Worm (Caenorhabditis elegans) whole organism, young adult: ENCODE results near the gene trcs-2.
A peak's percentile ranks its signal among the peaks of the same experiment; 100 is the strongest.

Experiments used
- B0336.3 ChIP-seq: fragments of 200-800 bp; sonication (Bioruptor generic); IDR thresholded peaks from 2 replicates; pipeline ENCODE4 v1.3.6; 2022; ENCODE audit warnings: missing genetic modification characterization, missing compliant biosample characterization
- C06A6.2 ChIP-seq: fragments of 200-800 bp; sonication (Bioruptor generic); conservative IDR thresholded peaks from 2 replicates; pipeline ENCODE4 v1.3.6; 2022; ENCODE audit warnings: missing genetic modification characterization, missing compliant biosample characterization
- F52B5.7 ChIP-seq: sonication (generic microtip); optimal IDR thresholded peaks from 2 replicates; lab custom pipeline; 2016; ENCODE audit warnings: mild to moderate bottlenecking, missing genetic modification characterization, missing compliant biosample characterization
- F57A8.1 ChIP-seq: fragments of 200-800 bp; sonication (Bioruptor generic); optimal IDR thresholded peaks from 2 replicates; lab custom pipeline; 2018; ENCODE audit warnings: mild to moderate bottlenecking, missing genetic modification characterization, moderate library complexity, missing compliant biosample characterization
- T26A5.8 ChIP-seq: sonication (generic microtip); optimal IDR thresholded peaks from 2 replicates; lab custom pipeline; 2016; ENCODE audit warnings: missing genetic modification characterization, missing compliant biosample characterization
- atf-7 ChIP-seq: sonication (generic microtip); optimal IDR thresholded peaks from 2 replicates; lab custom pipeline; 2017; ENCODE audit warnings: mild to moderate bottlenecking, missing genetic modification characterization, missing compliant biosample characterization
- bed-1 ChIP-seq: fragments of 200-800 bp; sonication (Bioruptor generic); IDR thresholded peaks from 2 replicates; pipeline ENCODE4 v1.3.6; 2022; ENCODE audit warnings: missing genetic modification reagents, missing genetic modification characterization, missing compliant biosample characterization
- bed-2 ChIP-seq: fragments of 200-800 bp; sonication (Bioruptor generic); IDR thresholded peaks from 2 replicates; pipeline ENCODE4 v1.3.6; 2022; ENCODE audit warnings: missing genetic modification reagents, missing genetic modification characterization, missing compliant biosample characterization
- cebp-1 ChIP-seq, 2 experiments: fragments of 200-800 bp in 1 of 2; sonication (Bioruptor generic) in 1 of 2; sonication (generic microtip) in 1 of 2; IDR thresholded peaks in 1 of 2; optimal IDR thresholded peaks in 1 of 2; 2 replicates each; pipeline versions ENCODE4 v1.3.6 to Lab custom; 2017 to 2022; ENCODE audit warnings: missing compliant biosample characterization in 2 of 2, missing genetic modification characterization in 2 of 2, mild to moderate bottlenecking in 1 of 2, missing genetic modification reagents in 1 of 2, moderate library complexity in 1 of 2
- chd-7 ChIP-seq: sonication (generic microtip); optimal IDR thresholded peaks from 2 replicates; lab custom pipeline; 2016; ENCODE audit warnings: mild to moderate bottlenecking, missing genetic modification characterization, moderate library complexity, missing compliant biosample characterization
- dox-1 ChIP-seq: fragments of 200-800 bp; sonication (Bioruptor generic); IDR thresholded peaks from 2 replicates; pipeline ENCODE4 v1.3.6; 2022; ENCODE audit warnings: missing genetic modification reagents, missing genetic modification characterization, missing compliant biosample characterization
- efl-1 ChIP-seq: fragments of 150-350 bp; optimal IDR thresholded peaks from 2 replicates; lab custom pipeline; 2014; ENCODE audit warnings: missing biosample characterization, missing genetic modification reagents, missing genetic modification characterization
- egl-44 ChIP-seq: fragments of 200-800 bp; sonication (Bioruptor generic); IDR thresholded peaks from 2 replicates; pipeline ENCODE4 v1.3.6; 2022; ENCODE audit warnings: missing genetic modification reagents, missing genetic modification characterization, missing compliant biosample characterization
- fkh-3 ChIP-seq: sonication (generic microtip); optimal IDR thresholded peaks from 2 replicates; lab custom pipeline; 2016; ENCODE audit warnings: mild to moderate bottlenecking, missing genetic modification characterization, missing compliant biosample characterization
- hlh-12 ChIP-seq: sonication (generic microtip); optimal IDR thresholded peaks from 2 replicates; lab custom pipeline; 2016; ENCODE audit warnings: missing genetic modification characterization, missing compliant biosample characterization
- hsf-1 ChIP-seq: fragments of 200-800 bp; sonication (Bioruptor generic); IDR thresholded peaks from 2 replicates; pipeline ENCODE4 v1.3.6; 2022; ENCODE audit warnings: missing genetic modification reagents, missing genetic modification characterization, missing compliant biosample characterization
- let-526 ChIP-seq: fragments of 200-800 bp; sonication (Bioruptor generic); IDR thresholded peaks from 2 replicates; pipeline ENCODE4 v1.3.6; 2022; ENCODE audit warnings: missing genetic modification reagents, missing genetic modification characterization, missing compliant biosample characterization
- let-607 ChIP-seq, 2 experiments: fragments of 200-800 bp in 1 of 2; sonication (Bioruptor generic) in 1 of 2; sonication (generic microtip) in 1 of 2; optimal IDR thresholded peaks; 2 replicates each; lab custom pipeline; 2016 to 2018; ENCODE audit warnings: mild to moderate bottlenecking in 2 of 2, missing compliant biosample characterization in 2 of 2, missing genetic modification characterization in 2 of 2, moderate library complexity in 2 of 2, missing genotype in 1 of 2
- lin-40 ChIP-seq: sonication (generic microtip); optimal IDR thresholded peaks from 2 replicates; lab custom pipeline; 2016; ENCODE audit warnings: missing genetic modification characterization, mild to moderate bottlenecking, missing compliant biosample characterization, missing genotype, missing genetic modification reagents
- madf-10 ChIP-seq: sonication (generic microtip); optimal IDR thresholded peaks from 2 replicates; lab custom pipeline; 2016; ENCODE audit warnings: mild to moderate bottlenecking, missing genetic modification characterization, missing compliant biosample characterization
- mcd-1 ChIP-seq: fragments of 200-800 bp; sonication (Bioruptor generic); IDR thresholded peaks from 2 replicates; pipeline ENCODE4 v1.3.6; 2022; ENCODE audit warnings: missing genetic modification reagents, missing genetic modification characterization, missing compliant biosample characterization
- nfyb-1 ChIP-seq: fragments of 200-800 bp; sonication (Bioruptor generic); IDR thresholded peaks from 2 replicates; pipeline ENCODE4 v1.3.6; 2022; ENCODE audit warnings: missing genetic modification reagents, missing genetic modification characterization, missing compliant biosample characterization
- nhr-80 ChIP-seq: sonication (generic microtip); optimal IDR thresholded peaks from 2 replicates; lab custom pipeline; 2016; ENCODE audit warnings: missing genetic modification characterization, missing compliant biosample characterization
- nhr-90 ChIP-seq: sonication (generic microtip); optimal IDR thresholded peaks from 2 replicates; lab custom pipeline; 2016; ENCODE audit warnings: missing genotype, mild to moderate bottlenecking, missing genetic modification characterization, missing compliant biosample characterization
- pbrm-1 ChIP-seq: fragments of 200-800 bp; sonication (Bioruptor generic); IDR thresholded peaks from 2 replicates; pipeline ENCODE4 v1.3.6; 2022; ENCODE audit warnings: missing genetic modification reagents, missing genetic modification characterization, missing compliant biosample characterization
- rcor-1 ChIP-seq: fragments of 200-800 bp; sonication (Bioruptor generic); IDR thresholded peaks from 2 replicates; pipeline ENCODE4 v1.3.6; 2022; ENCODE audit warnings: missing genetic modification reagents, missing genetic modification characterization, missing compliant biosample characterization
- rpc-1 ChIP-seq, 2 experiments: fragments of 150-350 bp in 1 of 2; sonication (generic microtip) in 1 of 2; optimal IDR thresholded peaks; 2 replicates each; lab custom pipeline; 2014 to 2018; ENCODE audit warnings: missing biosample characterization in 1 of 2, missing genetic modification characterization in 1 of 2, missing genetic modification reagents in 1 of 2, missing genotype in 1 of 2
- somi-1 ChIP-seq: fragments of 200-800 bp; sonication (Bioruptor generic); optimal IDR thresholded peaks from 2 replicates; lab custom pipeline; 2018; ENCODE audit warnings: mild to moderate bottlenecking, missing genetic modification characterization, missing compliant biosample characterization
- tbp1 ChIP-seq: fragments of 200-800 bp; sonication (Bioruptor generic); optimal IDR thresholded peaks from 2 replicates; lab custom pipeline; 2018; ENCODE audit warnings: mild to moderate bottlenecking, missing genetic modification characterization, missing compliant biosample characterization
- tlf-1 ChIP-seq: fragments of 200-800 bp; sonication (Bioruptor generic); optimal IDR thresholded peaks from 2 replicates; lab custom pipeline; 2018; ENCODE audit warnings: mild to moderate bottlenecking, missing genetic modification characterization, missing compliant biosample characterization
- unc-62 ChIP-seq: fragments of 150-350 bp; optimal IDR thresholded peaks from 2 replicates; lab custom pipeline; 2014; ENCODE audit warnings: missing biosample characterization, missing genetic modification reagents, missing genetic modification characterization
- ztf-22 ChIP-seq: fragments of 200-800 bp; sonication (Bioruptor generic); optimal IDR thresholded peaks from 2 replicates; lab custom pipeline; 2018; ENCODE audit warnings: mild to moderate bottlenecking, missing genetic modification characterization, moderate library complexity, missing compliant biosample characterization
- ztf-26 ChIP-seq: sonication (generic microtip); optimal IDR thresholded peaks from 2 replicates; lab custom pipeline; 2017; ENCODE audit warnings: missing genetic modification characterization, missing compliant biosample characterization

Gene trcs-2

DNA sequence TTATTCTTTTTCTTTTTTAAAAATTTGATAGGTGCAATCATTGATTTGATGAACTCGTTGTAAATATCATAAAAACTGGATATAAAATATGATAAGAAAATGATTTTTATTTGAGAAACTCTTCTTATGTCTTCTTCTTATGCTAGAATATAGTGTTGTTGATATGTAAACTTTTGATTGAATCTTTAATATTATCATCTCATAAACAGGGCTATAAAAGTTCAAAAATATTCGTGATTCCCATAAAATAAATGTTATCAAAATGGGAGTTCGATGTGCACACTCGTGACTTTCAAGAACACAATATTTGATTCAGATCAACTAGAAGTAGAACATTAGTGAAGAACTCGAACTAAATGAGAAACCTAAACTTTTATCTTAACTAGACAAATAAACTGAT lies 16.7 kb downstream of the trcs-2 start:
- TF ChIP-seq hsf-1 (GFP tag; lab: Robert Waterston, UW) (no peak), rpc-1 (optimal IDR thresholded peaks at IDR 0.05; lab: Kevin White, UChicago) (no peak), rpc-1 (tag; optimal IDR thresholded peaks at IDR 0.05; lab: Kevin White, UChicago) (no peak), F57A8.1 (GFP tag; lab: Kevin White, UChicago) (no peak), unc-62 (GFP tag; lab: Kevin White, UChicago) (peak; percentile 14)

DNA sequence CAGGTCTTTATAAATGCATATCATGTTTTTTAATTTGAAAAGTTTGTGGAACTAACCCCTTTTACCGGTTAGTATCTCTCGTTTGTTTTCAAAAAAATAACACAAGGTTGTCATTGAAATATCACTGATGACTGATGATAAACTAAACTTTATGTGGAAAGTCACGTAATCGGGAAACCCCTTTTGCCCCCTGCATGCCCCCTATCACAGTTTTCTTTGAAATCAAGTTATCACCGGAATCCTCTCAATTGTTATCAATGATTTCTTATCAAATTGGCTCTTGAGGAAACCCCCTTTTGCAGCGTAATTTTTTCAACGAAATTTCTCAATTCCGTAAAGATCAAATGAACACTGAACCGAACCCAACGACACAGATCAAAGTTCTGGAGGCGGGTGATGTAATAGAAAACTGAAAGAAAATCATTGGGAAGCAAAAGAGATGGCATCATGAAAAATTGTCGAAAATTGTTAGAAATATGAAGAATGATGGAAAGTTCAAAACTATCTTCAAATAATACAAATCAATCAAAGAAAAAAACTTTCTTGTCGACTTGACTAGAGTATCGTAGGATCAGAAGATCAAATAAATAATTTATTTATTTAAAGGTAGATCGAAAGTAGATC lies 18.2 kb downstream of the trcs-2 start:
- TF ChIP-seq nhr-80 (tag; lab: Kevin White, UChicago): peak; percentile 90
- TF ChIP-seq egl-44: peak; percentile 60; the same call in 1 of the 2 replicates
- peak in 1 of 2 experiments; percentile 3 for TF ChIP-seq let-607 (tag; optimal IDR thresholded peaks at IDR 0.05; lab: Kevin White, UChicago)
- TF ChIP-seq ztf-22: peak; percentile 50
- TF ChIP-seq madf-10 (tag; lab: Kevin White, UChicago): peak; percentile 5
- TF ChIP-seq F52B5.7: no peak
- TF ChIP-seq pbrm-1 (GFP tag; lab: Robert Waterston, UW): no peak
- TF ChIP-seq lin-40 (tag; lab: Kevin White, UChicago): peak; percentile 72
- TF ChIP-seq hlh-12 (tag; lab: Kevin White, UChicago): no peak
- no peak for TF ChIP-seq rcor-1
- peak; percentile 70 for TF ChIP-seq somi-1 (GFP tag; lab: Kevin White, UChicago)
- peak; percentile 73 for TF ChIP-seq ztf-26 (tag; lab: Kevin White, UChicago)
- TF ChIP-seq bed-2: no peak
- TF ChIP-seq tlf-1 (GFP tag; lab: Kevin White, UChicago): peak; percentile 28
- TF ChIP-seq let-526 (GFP tag; lab: Robert Waterston, UW): 0 out of 2 replicates have a peak, but pooled peaks have one; percentile 21
- TF ChIP-seq nhr-90: peak; percentile 10
- TF ChIP-seq nfyb-1 (GFP tag; lab: Robert Waterston, UW): peak; percentile 21; the same call in 1 of the 2 replicates
- no peak for TF ChIP-seq C06A6.2 (GFP tag; lab: Robert Waterston, UW)
- TF ChIP-seq tbp1: peak; percentile 14
- no peak for TF ChIP-seq efl-1 (GFP tag; lab: Kevin White, UChicago)
- TF ChIP-seq mcd-1 (GFP tag; lab: Robert Waterston, UW): peak; percentile 11; the same call in 1 of the 2 replicates
- TF ChIP-seq dox-1 (GFP tag; lab: Robert Waterston, UW): peak; percentile 48; the same call in 1 of the 2 replicates
- TF ChIP-seq cebp-1 (GFP tag; IDR thresholded peaks at IDR 0.05; lab: Robert Waterston, UW): no peak
- TF ChIP-seq cebp-1 (tag; optimal IDR thresholded peaks at IDR 0.05; lab: Kevin White, UChicago): peak; percentile 36
- TF ChIP-seq T26A5.8 (tag; lab: Kevin White, UChicago): no peak
- peak; percentile 78 for TF ChIP-seq atf-7
- peak; percentile 58 for TF ChIP-seq B0336.3

DNA sequence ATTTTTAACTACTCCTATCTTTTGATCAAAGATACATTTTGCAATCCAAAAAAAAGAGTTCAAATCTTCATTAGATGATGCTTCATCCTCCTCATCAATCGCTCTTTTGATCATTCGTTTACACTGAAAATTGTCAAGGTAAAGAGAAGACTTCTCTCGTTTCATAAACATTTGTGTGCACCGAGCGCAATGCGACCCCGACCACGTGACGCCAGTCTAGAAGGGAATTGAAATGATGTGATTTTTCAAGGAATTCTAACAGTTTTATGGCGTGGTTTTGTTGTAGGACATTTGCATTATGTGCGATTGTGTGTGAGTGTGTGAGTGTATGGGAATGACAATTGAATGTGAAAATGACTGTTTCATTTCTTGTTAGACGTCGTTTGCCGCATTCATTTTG lies 19.0 kb downstream of the trcs-2 start:
- TF ChIP-seq C06A6.2 (GFP tag; lab: Robert Waterston, UW) (peak; percentile 47; the same call in 1 of the 2 replicates), fkh-3 (no peak), somi-1 (GFP tag; lab: Kevin White, UChicago) (peak; percentile 34), nhr-80 (tag; lab: Kevin White, UChicago) (peak; percentile 33), bed-1 (GFP tag; lab: Robert Waterston, UW) (no peak), ztf-22 (peak; percentile 19), cebp-1 (GFP tag; IDR thresholded peaks at IDR 0.05; lab: Robert Waterston, UW) (no peak), cebp-1 (tag; optimal IDR thresholded peaks at IDR 0.05; lab: Kevin White, UChicago) (peak; percentile 35), chd-7 (tag; lab: Kevin White, UChicago) (no peak)
- TF ChIP-seq, all 124 proteins: peak for 5
